Worm (Caenorhabditis elegans) whole organism, early embryonic: Measurements from ENCODE around the gene srbc-37.

Experiments
- ama-1 ChIP-seq: fragments of 150-350 bp; optimal IDR thresholded peaks from 2 replicates; lab custom pipeline; 2014
- ceh-13 ChIP-seq: fragments of 200-800 bp; sonication (Bioruptor generic); optimal IDR thresholded peaks from 2 replicates; lab custom pipeline; 2018; ENCODE audit warnings: mild to moderate bottlenecking, missing genetic modification characterization, missing compliant biosample characterization
- ets-7 ChIP-seq: sonication (generic microtip); optimal IDR thresholded peaks from 2 replicates; lab custom pipeline; 2016; ENCODE audit warnings: missing genotype, missing genetic modification characterization, missing compliant biosample characterization
- flt-1 ChIP-seq: fragments of 200-800 bp; sonication (Bioruptor generic); IDR thresholded peaks from 2 replicates; pipeline ENCODE4 v1.3.6; 2022; ENCODE audit warnings: missing genetic modification characterization, missing compliant biosample characterization

ce11 chrV:695914-696313, 6.4 kb upstream of the srbc-37 start, which contains the start of gene srj-52:
- no peak for TF ChIP-seq ceh-13 (GFP tag; lab: Kevin White, UChicago)
- TF ChIP-seq ets-7: no peak
- no peak for TF ChIP-seq flt-1
- TF ChIP-seq ama-1: no peak
